Worm (Caenorhabditis elegans) whole organism, L1 larva: ENCODE measurements around the gene mksr-1.

ENCODE experiments used
- aly-2 ChIP-seq: fragments of 150-350 bp; optimal IDR thresholded peaks from 2 replicates; lab custom pipeline; 2014; ENCODE audit warnings: missing biosample characterization, missing genetic modification characterization
- blmp-1 ChIP-seq: fragments of 150-350 bp; optimal IDR thresholded peaks from 2 replicates; lab custom pipeline; 2014; ENCODE audit warnings: missing biosample characterization, missing genetic modification characterization
- mdl-1 ChIP-seq, 2 experiments: fragments of 150-350 bp; optimal IDR thresholded peaks; 2 replicates each; lab custom pipeline; 2014 to 2017; ENCODE audit warnings: missing biosample characterization in 2 of 2, missing genetic modification characterization in 2 of 2, inconsistent platforms in 1 of 2

ce11 chrX:1080549-1080948, 11.6 kb upstream of the mksr-1 start, which contains the start of gene pfn-3:
- no peak for TF ChIP-seq blmp-1 (tag; lab: Kevin White, UChicago)
- no peak for TF ChIP-seq aly-2
- no peak for TF ChIP-seq mdl-1 (tag; optimal IDR thresholded peaks at IDR 0.05; lab: Kevin White, UChicago)
